Fruit fly (Drosophila melanogaster): ENCODE results near the gene Cpsf100.

The Cpsf100 gene

DNA sequence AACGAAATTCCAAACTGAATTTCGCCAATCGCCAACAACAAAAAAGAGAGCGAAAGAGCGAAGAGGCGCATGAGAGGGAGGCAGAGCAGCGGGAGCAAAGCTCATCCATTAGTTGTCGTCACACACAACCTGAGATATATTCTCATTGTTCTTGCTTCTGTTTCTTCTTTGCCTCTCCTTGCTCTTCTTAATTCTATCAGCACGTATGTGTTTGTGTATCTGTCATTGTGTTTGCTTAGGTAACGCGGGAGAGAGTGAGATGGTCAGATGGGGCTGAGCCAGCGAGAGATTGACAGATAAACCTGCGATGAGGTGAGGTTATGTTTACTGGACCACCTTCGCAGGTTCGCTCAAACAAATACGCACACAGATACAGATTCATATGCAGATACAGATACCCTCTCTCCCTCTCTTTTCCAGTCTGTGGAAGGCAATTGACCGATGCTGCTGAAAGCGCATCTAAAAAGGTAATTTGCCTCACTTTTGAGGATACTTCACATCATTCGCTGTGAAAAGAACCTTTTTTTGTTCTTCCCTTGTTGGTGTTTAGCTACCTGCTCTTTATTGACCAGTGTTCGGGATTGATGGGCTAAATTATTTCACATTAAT, 39.7 kb downstream of the Cpsf100 start (continued):
- TF ChIP-seq fd85E (GFP tag; optimal IDR thresholded peaks at IDR 0.05), result no peak
- no peak for TF ChIP-seq CG8319 (GFP tag; optimal IDR thresholded peaks at IDR 0.05)
- TF ChIP-seq net (GFP tag; optimal IDR thresholded peaks at IDR 0.05), result peak; percentile 20
- TF ChIP-seq Eip75B (GFP tag; optimal IDR thresholded peaks at IDR 0.05), result no peak
- peak; percentile 66 for TF ChIP-seq vri (GFP tag; optimal IDR thresholded peaks at IDR 0.05)
- peak; percentile 10 for TF ChIP-seq CG7368 (GFP tag; optimal IDR thresholded peaks at IDR 0.05)
- TF ChIP-seq CG11902 (GFP tag; optimal IDR thresholded peaks at IDR 0.05), result no peak
- TF ChIP-seq CG34406 (GFP tag; optimal IDR thresholded peaks at IDR 0.05), result no peak
- no peak for TF ChIP-seq CG4318 (GFP tag; optimal IDR thresholded peaks at IDR 0.05)
- no peak for TF ChIP-seq CG32006 (GFP tag; optimal IDR thresholded peaks at IDR 0.05)
- peak; percentile 52 to 58 for TF ChIP-seq ss (GFP tag; optimal IDR thresholded peaks at IDR 0.05)
- TF ChIP-seq CG6854 (GFP tag; optimal IDR thresholded peaks at IDR 0.05), result peak; percentile 68
- no peak for TF ChIP-seq fd59A (GFP tag; optimal IDR thresholded peaks at IDR 0.05)
- peak; percentile 7 for TF ChIP-seq topi (GFP tag; optimal IDR thresholded peaks at IDR 0.05)

- TF ChIP-seq Met (GFP tag; optimal IDR thresholded peaks at IDR 0.05), result peak; percentile 71
- 0 out of 2 replicates have a peak, but pooled peaks have one; percentile 18 for TF ChIP-seq CG15336 (GFP tag; IDR thresholded peaks at IDR 0.05)
- peak; percentile 9 for TF ChIP-seq Hr4 (GFP tag; optimal IDR thresholded peaks at IDR 0.05)
- TF ChIP-seq ss (GFP tag; optimal IDR thresholded peaks at IDR 0.05), result peak in 1 of 2 experiments; percentile 27
- peak; percentile 50 for TF ChIP-seq topi (GFP tag; optimal IDR thresholded peaks at IDR 0.05)
- TF ChIP-seq CG3919 (GFP tag; optimal IDR thresholded peaks at IDR 0.05), result peak; percentile 7
- no peak for TF ChIP-seq Gug (GFP tag; IDR thresholded peaks at IDR 0.05)
- TF ChIP-seq achi (GFP tag; optimal IDR thresholded peaks at IDR 0.05), result no peak
- TF ChIP-seq Eip78C (GFP tag), result peak; percentile 80
- peak; percentile 8 for TF ChIP-seq CG6276 (GFP tag; optimal IDR thresholded peaks at IDR 0.05)
- peak; percentile 17 for TF ChIP-seq dsx (GFP tag; optimal IDR thresholded peaks at IDR 0.05; ENCODE audit: poor library complexity, severe bottlenecking)
- TF ChIP-seq Eip75B (GFP tag; optimal IDR thresholded peaks at IDR 0.05), result peak; percentile 39
- TF ChIP-seq Smox (GFP tag; optimal IDR thresholded peaks at IDR 0.05), result peak; percentile 38
- peak; percentile 24 for TF ChIP-seq CG3032 (tag; optimal IDR thresholded peaks at IDR 0.05)
- no peak for TF ChIP-seq CG11294 (GFP tag; IDR thresholded peaks at IDR 0.05)
- peak; percentile 15 for TF ChIP-seq fd59A (GFP tag; optimal IDR thresholded peaks at IDR 0.05)
- no peak for TF ChIP-seq Sox15 (GFP tag; optimal IDR thresholded peaks at IDR 0.05)
- peak; percentile 21 for TF ChIP-seq cyc (GFP tag; optimal IDR thresholded peaks at IDR 0.05)
- no peak for TF ChIP-seq Eip93F (GFP tag; optimal IDR thresholded peaks at IDR 0.05)
- peak; percentile 46 for TF ChIP-seq CG31627 (GFP tag; optimal IDR thresholded peaks at IDR 0.05)
- no peak for TF ChIP-seq net (GFP tag; optimal IDR thresholded peaks at IDR 0.05)
- TF ChIP-seq esn (GFP tag; optimal IDR thresholded peaks at IDR 0.05), result peak; percentile 65
- no peak for TF ChIP-seq CG1621 (tag; optimal IDR thresholded peaks at IDR 0.05)
- no peak for TF ChIP-seq Blimp-1 (GFP tag; optimal IDR thresholded peaks at IDR 0.05)
- no peak for TF ChIP-seq CG16779 (tag; optimal IDR thresholded peaks at IDR 0.05)
- TF ChIP-seq salr (GFP tag; optimal IDR thresholded peaks at IDR 0.05), result no peak
- no peak for TF ChIP-seq CG4318 (GFP tag; optimal IDR thresholded peaks at IDR 0.05)
- TF ChIP-seq CG8632 (GFP tag; optimal IDR thresholded peaks at IDR 0.05), result peak; percentile 9
- TF ChIP-seq spab (GFP tag; optimal IDR thresholded peaks at IDR 0.05), result peak; percentile 25
- TF ChIP-seq svp (GFP tag), result peak; percentile 84
- TF ChIP-seq CG6792 (GFP tag; optimal IDR thresholded peaks at IDR 0.05), result no peak
- TF ChIP-seq Ets96B (tag; optimal IDR thresholded peaks at IDR 0.05), result peak; percentile 32
- TF ChIP-seq CG7368 (GFP tag; optimal IDR thresholded peaks at IDR 0.05), result no peak
- peak; percentile 41 for TF ChIP-seq CG6854 (GFP tag; optimal IDR thresholded peaks at IDR 0.05)
- peak; percentile 43 for TF ChIP-seq Sox102F (GFP tag; optimal IDR thresholded peaks at IDR 0.05)
- no peak for TF ChIP-seq CG8319 (GFP tag; optimal IDR thresholded peaks at IDR 0.05)
- TF ChIP-seq pdm3 (GFP tag; optimal IDR thresholded peaks at IDR 0.05), result no peak
- peak; percentile 13 for TF ChIP-seq CG9139 (GFP tag; optimal IDR thresholded peaks at IDR 0.05)
- peak; percentile 9 for TF ChIP-seq Ets21C (GFP tag; optimal IDR thresholded peaks at IDR 0.05)
- TF ChIP-seq lz (GFP tag; optimal IDR thresholded peaks at IDR 0.05), result peak; percentile 42
- TF ChIP-seq fd85E (GFP tag; optimal IDR thresholded peaks at IDR 0.05), result no peak
- peak; percentile 84 for TF ChIP-seq vri (GFP tag; optimal IDR thresholded peaks at IDR 0.05)
- no peak for TF ChIP-seq dac (GFP tag; optimal IDR thresholded peaks at IDR 0.05)
These were observed 41.4 kb downstream of the Cpsf100 start for dm6 chr3R:29075631-29076398.
